Worm (Caenorhabditis elegans) whole organism, late embryonic: ENCODE data around the gene F59A1.11.
A peak's percentile ranks its signal among the peaks of the same experiment; 100 is the strongest.

Experiments used
- C38D4.7 ChIP-seq: fragments of 200-800 bp; sonication (Bioruptor generic); optimal IDR thresholded peaks from 2 replicates; lab custom pipeline; 2018; ENCODE audit warnings: mild to moderate bottlenecking, missing genetic modification characterization, moderate library complexity, missing compliant biosample characterization
- F13H6.1 ChIP-seq: sonication (generic microtip); optimal IDR thresholded peaks from 2 replicates; lab custom pipeline; 2016; ENCODE audit warnings: missing genetic modification characterization, missing compliant biosample characterization
- K09A11.1 ChIP-seq: sonication (generic microtip); optimal IDR thresholded peaks from 2 replicates; lab custom pipeline; 2017; ENCODE audit warnings: antibody characterized with exemption, mild to moderate bottlenecking, missing genetic modification characterization, missing compliant biosample characterization; ENCODE audit not compliant: insufficient read depth
- T23F11.4 ChIP-seq: fragments of 200-800 bp; sonication (Bioruptor generic); optimal IDR thresholded peaks from 2 replicates; lab custom pipeline; 2018; ENCODE audit warnings: mild to moderate bottlenecking, missing genetic modification characterization, missing compliant biosample characterization
- Y22D7AL.16 ChIP-seq: sonication (generic microtip); optimal IDR thresholded peaks from 2 replicates; lab custom pipeline; 2016; ENCODE audit warnings: missing genetic modification characterization, missing compliant biosample characterization
- ama-1 ChIP-seq: fragments of 150-350 bp; optimal IDR thresholded peaks from 2 replicates; lab custom pipeline; 2014
- ceh-19 ChIP-seq: fragments of 200-800 bp; sonication (Bioruptor generic); optimal IDR thresholded peaks from 2 replicates; lab custom pipeline; 2018; ENCODE audit warnings: mild to moderate bottlenecking, missing genetic modification characterization, missing compliant biosample characterization
- ceh-2 ChIP-seq: sonication (generic microtip); optimal IDR thresholded peaks from 2 replicates; lab custom pipeline; 2016; ENCODE audit warnings: missing genotype, missing genetic modification characterization, missing compliant biosample characterization
- ceh-22 ChIP-seq: sonication (generic microtip); optimal IDR thresholded peaks from 2 replicates; lab custom pipeline; 2017; ENCODE audit warnings: missing biosample characterization, missing genetic modification characterization
- ceh-45 ChIP-seq: fragments of 200-800 bp; sonication (Bioruptor generic); IDR thresholded peaks from 2 replicates; pipeline ENCODE4 v1.3.6; 2022; ENCODE audit warnings: missing genetic modification reagents, missing genetic modification characterization, missing compliant biosample characterization
- ceh-48 ChIP-seq: sonication (generic microtip); optimal IDR thresholded peaks from 2 replicates; lab custom pipeline; 2016; ENCODE audit warnings: missing genetic modification characterization, inconsistent platforms, missing compliant biosample characterization
- ceh-9 ChIP-seq: sonication (generic microtip); optimal IDR thresholded peaks from 2 replicates; lab custom pipeline; 2016; ENCODE audit warnings: mild to moderate bottlenecking, missing genetic modification characterization, inconsistent platforms, missing compliant biosample characterization
- che-1 ChIP-seq: sonication (generic microtip); optimal IDR thresholded peaks from 2 replicates; lab custom pipeline; 2016; ENCODE audit warnings: mild to moderate bottlenecking, missing genetic modification characterization, missing compliant biosample characterization
- dve-1 ChIP-seq: sonication (generic microtip); optimal IDR thresholded peaks from 2 replicates; lab custom pipeline; 2017; ENCODE audit warnings: antibody characterized with exemption, mild to moderate bottlenecking, missing genetic modification characterization, missing compliant biosample characterization
- elt-2 ChIP-seq: sonication (generic microtip); optimal IDR thresholded peaks from 2 replicates; lab custom pipeline; 2016; ENCODE audit warnings: missing genetic modification reagents, missing genetic modification characterization, missing compliant biosample characterization
- eyg-1 ChIP-seq: sonication (generic microtip); optimal IDR thresholded peaks from 2 replicates; lab custom pipeline; 2016; ENCODE audit warnings: missing genotype, missing genetic modification characterization, missing compliant biosample characterization
- fax-1 ChIP-seq: sonication (generic microtip); optimal IDR thresholded peaks from 2 replicates; lab custom pipeline; 2016; ENCODE audit warnings: missing genotype, missing genetic modification characterization, missing compliant biosample characterization
- fkh-10 ChIP-seq: fragments of 150-350 bp; optimal IDR thresholded peaks from 2 replicates; lab custom pipeline; 2014; ENCODE audit warnings: missing biosample characterization, missing genetic modification reagents, missing genetic modification characterization
- fkh-6 ChIP-seq: sonication (generic microtip); optimal IDR thresholded peaks from 2 replicates; lab custom pipeline; 2016; ENCODE audit warnings: missing genetic modification characterization, missing compliant biosample characterization
- gmeb-2 ChIP-seq: sonication (generic microtip); optimal IDR thresholded peaks from 2 replicates; lab custom pipeline; 2016; ENCODE audit warnings: missing genetic modification characterization, inconsistent platforms, missing compliant biosample characterization
- hlh-15 ChIP-seq: sonication (generic microtip); optimal IDR thresholded peaks from 2 replicates; lab custom pipeline; 2016; ENCODE audit warnings: missing genetic modification characterization, missing compliant biosample characterization
- hlh-30 ChIP-seq: sonication (generic microtip); optimal IDR thresholded peaks from 2 replicates; lab custom pipeline; 2017; ENCODE audit warnings: antibody characterized with exemption, missing genetic modification characterization, missing compliant biosample characterization; ENCODE audit not compliant: insufficient read depth
- hlh-6 ChIP-seq: sonication (generic microtip); optimal IDR thresholded peaks from 2 replicates; lab custom pipeline; 2016; ENCODE audit warnings: missing genotype, missing genetic modification characterization, missing compliant biosample characterization
- lin-11 ChIP-seq: fragments of 200-800 bp; sonication (Bioruptor generic); optimal IDR thresholded peaks from 2 replicates; lab custom pipeline; 2018; ENCODE audit warnings: mild to moderate bottlenecking, missing genetic modification characterization, missing compliant biosample characterization
- madf-2 ChIP-seq: sonication (generic microtip); optimal IDR thresholded peaks from 2 replicates; lab custom pipeline; 2017; ENCODE audit warnings: missing genetic modification characterization, missing compliant biosample characterization
- mec-3 ChIP-seq: sonication (generic microtip); optimal IDR thresholded peaks from 2 replicates; lab custom pipeline; 2016; ENCODE audit warnings: borderline replicate concordance, missing genetic modification characterization, missing compliant biosample characterization
- nhr-11 ChIP-seq: fragments of 150-350 bp; optimal IDR thresholded peaks from 2 replicates; lab custom pipeline; 2014; ENCODE audit warnings: missing biosample characterization, missing genetic modification characterization
- nhr-232 ChIP-seq: sonication (generic microtip); optimal IDR thresholded peaks from 2 replicates; lab custom pipeline; 2016; ENCODE audit warnings: missing genetic modification characterization, missing compliant biosample characterization
- pag-3 ChIP-seq: sonication (generic microtip); optimal IDR thresholded peaks from 2 replicates; lab custom pipeline; 2016; ENCODE audit warnings: missing compliant biosample characterization, missing genetic modification characterization, borderline replicate concordance
- pax-1 ChIP-seq: fragments of 150-350 bp; optimal IDR thresholded peaks from 2 replicates; lab custom pipeline; 2014; ENCODE audit warnings: missing biosample characterization, missing genetic modification characterization
- pha-2 ChIP-seq: sonication (generic microtip); optimal IDR thresholded peaks from 2 replicates; lab custom pipeline; 2017; ENCODE audit warnings: mild to moderate bottlenecking, missing genetic modification characterization, missing compliant biosample characterization
- pros-1 ChIP-seq: fragments of 150-350 bp; optimal IDR thresholded peaks from 2 replicates; lab custom pipeline; 2014; ENCODE audit warnings: missing biosample characterization, missing genetic modification reagents, missing genetic modification characterization
- ref-2 ChIP-seq: sonication (generic microtip); optimal IDR thresholded peaks from 2 replicates; lab custom pipeline; 2016; ENCODE audit warnings: missing genetic modification characterization, missing compliant biosample characterization
- rnt-1 ChIP-seq: sonication (generic microtip); optimal IDR thresholded peaks from 2 replicates; lab custom pipeline; 2016; ENCODE audit warnings: missing genetic modification characterization, missing compliant biosample characterization
- sox-2 ChIP-seq: fragments of 200-800 bp; sonication (Bioruptor generic); IDR thresholded peaks from 2 replicates; pipeline ENCODE4 v1.3.6; 2022; ENCODE audit warnings: missing genetic modification reagents, missing genetic modification characterization, missing compliant biosample characterization
- syd-9 ChIP-seq: sonication (generic microtip); optimal IDR thresholded peaks from 2 replicates; lab custom pipeline; 2016; ENCODE audit warnings: mild to moderate bottlenecking, missing genetic modification characterization, moderate library complexity, missing compliant biosample characterization
- tbx-2 ChIP-seq: sonication (generic microtip); optimal IDR thresholded peaks from 2 replicates; lab custom pipeline; 2016; ENCODE audit warnings: missing genetic modification characterization, missing compliant biosample characterization
- tbx-7 ChIP-seq: sonication (generic microtip); optimal IDR thresholded peaks from 2 replicates; lab custom pipeline; 2016; ENCODE audit warnings: missing genotype, missing genetic modification characterization, missing compliant biosample characterization
- unc-42 ChIP-seq: sonication (generic microtip); optimal IDR thresholded peaks from 2 replicates; lab custom pipeline; 2016; ENCODE audit warnings: missing genotype, missing genetic modification characterization, missing compliant biosample characterization
- unc-86 ChIP-seq: sonication (generic microtip); optimal IDR thresholded peaks from 2 replicates; lab custom pipeline; 2016; ENCODE audit warnings: missing genetic modification characterization, missing compliant biosample characterization

Gene F59A1.11

DNA sequence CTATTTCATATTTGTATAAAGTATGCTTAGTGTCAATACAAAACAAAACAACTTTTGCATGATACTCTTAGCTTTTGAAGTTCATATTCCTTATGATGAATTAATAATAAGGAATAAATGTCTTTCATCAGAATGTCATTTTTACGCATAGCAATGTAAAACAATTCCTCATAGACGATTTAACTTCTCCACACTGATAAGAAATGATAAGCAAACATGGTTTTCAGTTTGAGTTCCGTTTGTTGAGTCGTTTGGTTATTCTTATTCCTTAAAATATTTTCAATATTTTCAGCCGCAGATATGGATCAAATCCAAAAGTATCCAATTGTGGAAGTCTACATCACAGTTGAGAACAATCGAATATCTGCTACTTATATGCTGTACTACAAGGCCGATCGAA lies 40.9 kb downstream of the F59A1.11 start, which contains the start of gene F57G4.11:
TSS of gene F57G4.11 (plus strand) at position 301 of the 400 bp plus-strand sequence.
- TF ChIP-seq hlh-15 (tag; lab: Kevin White, UChicago) (no peak), C38D4.7 (GFP tag; lab: Kevin White, UChicago) (no peak), ceh-48 (tag; lab: Kevin White, UChicago) (no peak), pax-1 (tag; lab: Kevin White, UChicago) (no peak), hlh-30 (tag; lab: Kevin White, UChicago) (no peak), nhr-11 (no peak), mec-3 (tag; lab: Kevin White, UChicago) (no peak), dve-1 (tag; lab: Kevin White, UChicago) (no peak), pha-2 (tag; lab: Kevin White, UChicago) (no peak), ref-2 (tag; lab: Kevin White, UChicago) (no peak), fkh-10 (GFP tag; lab: Kevin White, UChicago) (no peak), hlh-6 (no peak), ceh-2 (tag; lab: Kevin White, UChicago) (no peak), unc-42 (tag; lab: Kevin White, UChicago) (no peak), ceh-22 (tag; lab: Kevin White, UChicago) (no peak), sox-2 (no peak), K09A11.1 (tag; lab: Kevin White, UChicago) (no peak), gmeb-2 (tag; lab: Kevin White, UChicago) (no peak), unc-86 (no peak)

DNA sequence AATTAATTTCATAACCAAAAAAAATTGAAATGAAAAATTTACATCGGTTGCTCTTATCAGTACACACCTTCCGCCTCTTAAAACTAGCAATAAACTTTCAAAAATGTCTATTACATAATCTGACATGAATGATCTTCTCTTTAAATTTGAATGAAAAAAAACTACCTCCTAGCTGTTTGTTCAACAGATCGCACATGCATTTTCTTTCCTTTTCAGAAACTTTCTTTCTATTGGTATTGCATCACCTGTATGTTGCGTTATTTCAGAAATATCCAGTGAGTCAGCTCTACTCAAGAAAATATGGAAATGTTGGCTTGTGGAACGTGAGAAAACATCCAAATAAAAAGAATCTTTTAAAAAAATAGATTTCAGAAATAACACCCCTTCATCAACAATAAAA lies 42.6 kb downstream of the F59A1.11 start, which contains the start of gene F57G4.1:
TSS of gene F57G4.1 (plus strand) at position 301 of the 400 bp plus-strand sequence.
- TF ChIP-seq eyg-1 (tag; lab: Kevin White, UChicago) (no peak), fax-1 (tag; lab: Kevin White, UChicago) (no peak), ref-2 (tag; lab: Kevin White, UChicago) (no peak), ama-1 (lab: Kevin White, UChicago) (no peak), fkh-6 (tag; lab: Kevin White, UChicago) (no peak), pag-3 (tag; lab: Kevin White, UChicago) (no peak), tbx-2 (tag; lab: Kevin White, UChicago) (no peak), pax-1 (tag; lab: Kevin White, UChicago) (no peak), madf-2 (tag; lab: Kevin White, UChicago) (no peak)

DNA sequence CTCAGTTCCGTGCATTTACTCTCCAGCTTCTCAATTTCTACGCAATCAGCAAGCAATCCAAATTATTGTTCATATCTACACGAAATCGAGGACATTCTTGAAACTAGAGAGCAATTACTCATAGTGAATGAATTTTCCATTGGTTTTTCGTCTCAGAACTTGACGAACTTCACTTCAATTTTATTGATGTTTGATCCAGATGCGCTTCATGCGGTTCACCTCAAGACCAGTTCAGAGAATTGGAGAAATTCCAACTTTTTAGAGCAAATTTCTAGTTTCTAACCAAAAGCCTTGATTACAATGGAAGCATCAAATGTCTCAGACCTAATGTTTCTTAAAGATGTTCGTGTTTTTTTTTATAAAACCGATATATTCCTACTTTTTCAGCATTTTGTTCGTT lies 45.5 kb downstream of the F59A1.11 start, which contains the start of gene Y6G8.8:
TSS of gene Y6G8.8 (plus strand) at position 301 of the 400 bp plus-strand sequence.
- no peak for TF ChIP-seq Y22D7AL.16 (tag; lab: Kevin White, UChicago)
- no peak for TF ChIP-seq T23F11.4 (GFP tag; lab: Kevin White, UChicago)
- TF ChIP-seq lin-11: no peak
- TF ChIP-seq gmeb-2 (tag; lab: Kevin White, UChicago): no peak
- TF ChIP-seq ceh-45 (GFP tag; lab: Robert Waterston, UW): no peak
- TF ChIP-seq tbx-7: no peak
- no peak for TF ChIP-seq nhr-11
- no peak for TF ChIP-seq ceh-9 (tag; lab: Kevin White, UChicago)
- TF ChIP-seq unc-42 (tag; lab: Kevin White, UChicago): no peak
- TF ChIP-seq ceh-22 (tag; lab: Kevin White, UChicago): no peak
- no peak for TF ChIP-seq pha-2 (tag; lab: Kevin White, UChicago)
- no peak for TF ChIP-seq rnt-1
- TF ChIP-seq, all 69 proteins: peak for 0

DNA sequence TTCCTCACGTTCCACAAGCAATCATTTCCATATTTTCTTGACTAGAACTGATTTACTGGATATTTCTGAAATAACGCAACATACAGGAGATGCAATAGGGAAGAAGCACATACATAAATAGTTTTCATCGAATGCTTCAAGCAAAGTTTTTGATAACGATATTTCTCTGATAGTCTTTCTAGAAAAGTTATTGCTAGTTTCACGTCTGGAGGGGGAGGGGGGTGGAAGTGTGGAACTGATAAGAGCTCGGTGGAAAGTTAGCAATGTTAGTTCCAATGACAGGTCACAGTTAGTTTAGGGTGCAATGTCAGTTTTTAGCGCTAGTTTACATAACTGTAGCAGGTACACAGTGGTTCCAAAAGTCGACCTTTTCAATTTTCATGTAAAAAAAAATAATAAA lies 49.0 kb downstream of the F59A1.11 start, which contains the start of gene Y6G8.6:
TSS of gene Y6G8.6 (minus strand) at position 98 of the 400 bp plus-strand sequence.
- TF ChIP-seq elt-2: peak; percentile 14
- TF ChIP-seq ceh-48 (tag; lab: Kevin White, UChicago): no peak

ce11 chrV:17615609-17616008 lies 50.2 kb downstream of the F59A1.11 start, which contains the start of gene Y6G8.5:
TSS of gene Y6G8.5 (minus strand) at chrV:17615709.
- TF ChIP-seq F13H6.1 (tag; lab: Kevin White, UChicago) (no peak), pros-1 (tag; lab: Kevin White, UChicago) (no peak), ceh-19 (GFP tag; lab: Kevin White, UChicago) (no peak), rnt-1 (no peak), che-1 (tag; lab: Kevin White, UChicago) (no peak), hlh-30 (tag; lab: Kevin White, UChicago) (no peak), nhr-232 (tag; lab: Kevin White, UChicago) (no peak), syd-9 (tag; lab: Kevin White, UChicago) (no peak)
- TF ChIP-seq, all 69 proteins: peak for 0
